Worm (Caenorhabditis elegans): Measurements from ENCODE around the gene ins-1.

Gene ins-1

ce11 chrIV:10462608-10463007 lies 26.1 kb downstream of the ins-1 start:
- TF ChIP-seq B0035.1 (tag; optimal IDR thresholded peaks at IDR 0.05), result no peak
- no peak for TF ChIP-seq T07F8.4 (tag; optimal IDR thresholded peaks at IDR 0.05)
- no peak for TF ChIP-seq F49E8.2 (tag; optimal IDR thresholded peaks at IDR 0.05; ENCODE audit: insufficient read depth)
- peak; percentile 78 for TF ChIP-seq unc-62 (GFP tag; optimal IDR thresholded peaks at IDR 0.05)
- TF ChIP-seq lin-26 (GFP tag; IDR thresholded peaks at IDR 0.05), result no peak

ce11 chrIV:10463127-10463526 lies 26.6 kb downstream of the ins-1 start:
- TF ChIP-seq F57A8.1 (GFP tag; optimal IDR thresholded peaks at IDR 0.05) (no peak), chd-7 (tag; optimal IDR thresholded peaks at IDR 0.05) (peak; percentile 4), egl-44 (GFP tag; IDR thresholded peaks at IDR 0.05) (0 out of 2 replicates have a peak, but pooled peaks have one; percentile 14), ztf-22 (GFP tag; optimal IDR thresholded peaks at IDR 0.05) (peak; percentile 10), hmg-20 (GFP tag; IDR thresholded peaks at IDR 0.05) (no peak), nfyb-1 (GFP tag; IDR thresholded peaks at IDR 0.05) (0 out of 2 replicates have a peak, but pooled peaks have one; percentile 10), Y79H2A.3 (GFP tag; conservative IDR thresholded peaks at IDR 0.05) (no peak), tlf-1 (GFP tag; optimal IDR thresholded peaks at IDR 0.05) (peak; percentile 19), nhr-80 (tag; optimal IDR thresholded peaks at IDR 0.05) (peak; percentile 88), atf-7 (tag; optimal IDR thresholded peaks at IDR 0.05) (peak; percentile 92)

ce11 chrIV:10463987-10464638 lies 27.6 kb downstream of the ins-1 start, which contains the start of gene ugt-43:
Gene ugt-43 (plus strand): TSS chrIV:10464588.
- TF ChIP-seq athp-1 (tag; optimal IDR thresholded peaks at IDR 0.05), result no peak
- TF ChIP-seq fkh-3 (tag; optimal IDR thresholded peaks at IDR 0.05), result no peak
- TF ChIP-seq Y67H2A.10 (GFP tag; conservative IDR thresholded peaks at IDR 0.05), result no peak
- TF ChIP-seq ztf-22 (GFP tag; optimal IDR thresholded peaks at IDR 0.05), result no peak
- TF ChIP-seq lag-1 (GFP tag; IDR thresholded peaks at IDR 0.05), result no peak
- no peak for TF ChIP-seq mes-4 (tag; optimal IDR thresholded peaks at IDR 0.05)
- peak; percentile 2 for TF ChIP-seq nhr-80 (tag; optimal IDR thresholded peaks at IDR 0.05)

ce11 chrIV:10465764-10466163 lies 29.3 kb downstream of the ins-1 start:
- TF ChIP-seq madf-3 (GFP tag; IDR thresholded peaks at IDR 0.05), result no peak

- TF ChIP-seq ztf-3 (GFP tag; optimal IDR thresholded peaks at IDR 0.05) (no peak), cebp-1 (GFP tag; IDR thresholded peaks at IDR 0.05) (peak; percentile 55; the same call in 1 of the 2 replicates), cebp-1 (tag; optimal IDR thresholded peaks at IDR 0.05) (peak; percentile 57), egl-18 (GFP tag; IDR thresholded peaks at IDR 0.05) (no peak), nhr-80 (tag; optimal IDR thresholded peaks at IDR 0.05) (peak; percentile 73)
These were observed 29.9 kb downstream of the ins-1 start for ce11 chrIV:10466398-10466797.

- TF ChIP-seq mel-28 (tag; optimal IDR thresholded peaks at IDR 0.05; ENCODE audit: borderline replicate concordance) (no peak), aptf-3 (GFP tag; IDR thresholded peaks at IDR 0.05) (no peak), C06A6.2 (GFP tag; conservative IDR thresholded peaks at IDR 0.05) (no peak), atf-7 (tag; optimal IDR thresholded peaks at IDR 0.05) (peak; percentile 5), hmg-20 (GFP tag; IDR thresholded peaks at IDR 0.05) (no peak), unc-62 (GFP tag; optimal IDR thresholded peaks at IDR 0.05) (no peak), cebp-1 (GFP tag; IDR thresholded peaks at IDR 0.05) (0 out of 2 replicates have a peak, but pooled peaks have one; percentile 29), cebp-1 (tag; optimal IDR thresholded peaks at IDR 0.05) (peak; percentile 44), nhr-80 (tag; optimal IDR thresholded peaks at IDR 0.05) (peak; percentile 89)
These were observed 30.8 kb downstream of the ins-1 start for ce11 chrIV:10467347-10467746.
